Fruit fly (Drosophila melanogaster) whole organism, wandering third instar larva: ENCODE results near the gene CG11975.

Source experiments
- Abd-B ChIP-seq: fragments of >200 bp; optimal IDR thresholded peaks from 2 replicates; lab custom pipeline; 2017; ENCODE audit warnings: missing biosample characterization, missing genetic modification characterization
- CG32264 ChIP-seq: fragments of 200-800 bp; sonication (Bioruptor generic); optimal IDR thresholded peaks from 2 replicates; lab custom pipeline; 2016; ENCODE audit warnings: missing biosample characterization, missing genetic modification characterization
- CG9705 ChIP-seq: fragments of 200-800 bp; sonication (Bioruptor generic); optimal IDR thresholded peaks from 2 replicates; lab custom pipeline; 2018; ENCODE audit warnings: missing biosample characterization, mild to moderate bottlenecking, missing genetic modification characterization
- CrebA ChIP-seq: fragments of 200-800 bp; sonication (Bioruptor generic); optimal IDR thresholded peaks from 2 replicates; lab custom pipeline; 2016; ENCODE audit warnings: missing biosample characterization, mild to moderate bottlenecking, missing genetic modification characterization, borderline replicate concordance
- Dfd ChIP-seq: fragments of >200 bp; optimal IDR thresholded peaks from 2 replicates; lab custom pipeline; 2017; ENCODE audit warnings: missing biosample characterization, missing genetic modification characterization
- Dif ChIP-seq: fragments of 200-275, 200-300 bp; sonication (Bioruptor generic); optimal IDR thresholded peaks from 2 replicates; lab custom pipeline; 2018; ENCODE audit warnings: missing biosample characterization, missing genetic modification characterization; ENCODE audit not compliant: partially characterized antibody
- GATAd ChIP-seq: sonication (Bioruptor generic); optimal IDR thresholded peaks from 2 replicates; lab custom pipeline; 2016; ENCODE audit warnings: missing biosample characterization, missing genetic modification characterization
- HLH106 ChIP-seq: fragments of 200-800 bp; optimal IDR thresholded peaks from 3 replicates; lab custom pipeline; 2019; ENCODE audit warnings: missing biosample characterization, mild to moderate bottlenecking, missing genetic modification characterization, moderate library complexity
- Hnf4 ChIP-seq: fragments of 200-800 bp; sonication (Bioruptor generic); optimal IDR thresholded peaks from 2 replicates; lab custom pipeline; 2016; ENCODE audit warnings: missing biosample characterization, mild to moderate bottlenecking, missing genetic modification characterization
- Hr78 ChIP-seq: fragments of >200 bp; optimal IDR thresholded peaks from 2 replicates; lab custom pipeline; 2017; ENCODE audit warnings: missing biosample characterization, missing genetic modification characterization
- Hr83 ChIP-seq: fragments of 200-300 bp; sonication (Bioruptor generic); optimal IDR thresholded peaks from 2 replicates; lab custom pipeline; 2016; ENCODE audit warnings: missing biosample characterization, mild to moderate bottlenecking, missing genetic modification characterization, moderate library complexity; ENCODE audit not compliant: poor library complexity, severe bottlenecking
- Jra ChIP-seq: sonication (Bioruptor generic); optimal IDR thresholded peaks from 2 replicates; lab custom pipeline; 2016; ENCODE audit warnings: missing biosample characterization, missing genetic modification characterization
- Mio ChIP-seq: sonication (Bioruptor generic); optimal IDR thresholded peaks from 2 replicates; lab custom pipeline; 2016; ENCODE audit warnings: missing biosample characterization, missing genetic modification characterization
- Myc ChIP-seq: fragments of >200 bp; optimal IDR thresholded peaks from 2 replicates; lab custom pipeline; 2017
- N ChIP-seq: fragments of >200 bp; optimal IDR thresholded peaks from 2 replicates; lab custom pipeline; 2018; ENCODE audit warnings: missing biosample characterization, missing external identifiers, missing genetic modification characterization
- OdsH ChIP-seq: fragments of 200-800 bp; sonication (Bioruptor generic); optimal IDR thresholded peaks from 2 replicates; lab custom pipeline; 2016; ENCODE audit warnings: missing biosample characterization, mild to moderate bottlenecking, missing genetic modification characterization
- Rel ChIP-seq, 2 experiments: fragments of 200-800 bp; sonication (Bioruptor generic) in 1 of 2; optimal IDR thresholded peaks; 2 replicates in 1 of 2; 3 replicates in 1 of 2; lab custom pipeline; 2016 to 2019; ENCODE audit warnings: mild to moderate bottlenecking in 2 of 2, missing biosample characterization in 2 of 2, missing genetic modification characterization in 2 of 2, moderate library complexity in 1 of 2
- Sp1 ChIP-seq: fragments of 200-800 bp; sonication (Bioruptor generic); optimal IDR thresholded peaks from 3 replicates; lab custom pipeline; 2019; ENCODE audit warnings: missing biosample characterization, mild to moderate bottlenecking, missing genetic modification characterization, moderate library complexity
- Vsx2 ChIP-seq: fragments of 200-300, 225-300 bp; sonication (Bioruptor generic); optimal IDR thresholded peaks from 2 replicates; lab custom pipeline; 2018; ENCODE audit warnings: missing biosample characterization, missing genetic modification characterization; ENCODE audit not compliant: partially characterized antibody
- br ChIP-seq: fragments of 200-800 bp; sonication (Bioruptor generic); optimal IDR thresholded peaks from 2 replicates; lab custom pipeline; 2016; ENCODE audit warnings: missing biosample characterization, missing genetic modification characterization
- brk ChIP-seq: fragments of 200-800 bp; sonication (Bioruptor generic); optimal IDR thresholded peaks from 2 replicates; lab custom pipeline; 2016; ENCODE audit warnings: missing biosample characterization, mild to moderate bottlenecking, missing genetic modification characterization
- dl ChIP-seq, 2 experiments: fragments of 175-275, 200-275 bp in 1 of 2; fragments of 200-275 bp in 1 of 2; sonication (Bioruptor generic); optimal IDR thresholded peaks; lab custom pipeline; 2018; ENCODE audit warnings: mild to moderate bottlenecking in 2 of 2, missing biosample characterization in 2 of 2, missing genetic modification characterization in 2 of 2, moderate library complexity in 2 of 2; ENCODE audit not compliant: partially characterized antibody in 2 of 2, insufficient read depth in 1 of 2
- dmrt93B ChIP-seq: fragments of 200-800 bp; sonication (Bioruptor generic); optimal IDR thresholded peaks from 2 replicates; lab custom pipeline; 2018; ENCODE audit warnings: missing biosample characterization, mild to moderate bottlenecking, missing genetic modification characterization
- dsf ChIP-seq: sonication (Bioruptor generic); optimal IDR thresholded peaks from 2 replicates; lab custom pipeline; 2016; ENCODE audit warnings: missing biosample characterization, missing genetic modification characterization, borderline replicate concordance
- ey ChIP-seq: fragments of 200-800 bp; sonication (Bioruptor generic); optimal IDR thresholded peaks from 2 replicates; lab custom pipeline; 2016; ENCODE audit warnings: missing biosample characterization, missing genetic modification characterization
- foxo ChIP-seq, 2 experiments: fragments of 200-800 bp; sonication (Bioruptor generic); optimal IDR thresholded peaks; 2 replicates in 1 of 2; 3 replicates in 1 of 2; lab custom pipeline; 2016 to 2017; ENCODE audit warnings: missing biosample characterization in 2 of 2, missing genetic modification characterization in 2 of 2
- fru ChIP-seq: fragments of 200-800 bp; sonication (Bioruptor generic); optimal IDR thresholded peaks from 3 replicates; lab custom pipeline; 2016; ENCODE audit warnings: missing biosample characterization, mild to moderate bottlenecking, missing genetic modification characterization
- h ChIP-seq: fragments of 200-800 bp; sonication (Bioruptor generic); optimal IDR thresholded peaks from 3 replicates; lab custom pipeline; 2016; ENCODE audit warnings: missing biosample characterization, mild to moderate bottlenecking, missing genetic modification characterization
- jim ChIP-seq: fragments of 175-275, 200-325 bp; sonication (Bioruptor generic); optimal IDR thresholded peaks from 2 replicates; lab custom pipeline; 2016; ENCODE audit warnings: missing biosample characterization, mild to moderate bottlenecking, missing genetic modification characterization
- lola ChIP-seq: fragments of >200 bp; optimal IDR thresholded peaks from 2 replicates; lab custom pipeline; 2017; ENCODE audit warnings: missing biosample characterization, missing genetic modification characterization
- pan ChIP-seq: fragments of >200 bp; optimal IDR thresholded peaks from 2 replicates; lab custom pipeline; 2017
- psq ChIP-seq: fragments of 200-800 bp; sonication (Bioruptor generic); optimal IDR thresholded peaks from 3 replicates; lab custom pipeline; 2017; ENCODE audit warnings: missing biosample characterization, mild to moderate bottlenecking, missing genetic modification characterization, moderate library complexity
- rgr ChIP-seq: fragments of 200-800 bp; sonication (Bioruptor generic); optimal IDR thresholded peaks from 3 replicates; lab custom pipeline; 2016; ENCODE audit warnings: missing biosample characterization, mild to moderate bottlenecking, missing genetic modification characterization
- sage ChIP-seq: fragments of 200-800 bp; sonication (Bioruptor generic); optimal IDR thresholded peaks from 2 replicates; lab custom pipeline; 2016; ENCODE audit warnings: missing biosample characterization, mild to moderate bottlenecking, missing genetic modification characterization
- sv ChIP-seq: fragments of 200-800 bp; sonication (Bioruptor generic); optimal IDR thresholded peaks from 3 replicates; lab custom pipeline; 2016; ENCODE audit warnings: missing biosample characterization, missing genetic modification characterization
- tai ChIP-seq: sonication (Bioruptor generic); optimal IDR thresholded peaks from 2 replicates; lab custom pipeline; 2016; ENCODE audit warnings: missing biosample characterization, missing genetic modification characterization
- usp ChIP-seq: fragments of >200 bp; optimal IDR thresholded peaks from 2 replicates; lab custom pipeline; 2017; ENCODE audit warnings: missing biosample characterization, missing genetic modification characterization
- woc ChIP-seq: sonication (Bioruptor generic); optimal IDR thresholded peaks from 2 replicates; lab custom pipeline; 2016; ENCODE audit warnings: missing biosample characterization, mild to moderate bottlenecking, missing genetic modification characterization

Gene CG11975

dm6 chr3R:8945502-8946324 is 47.3 kb upstream of the CG11975 start:
- peak; percentile 86 for TF ChIP-seq OdsH
- TF ChIP-seq Abd-B (GFP tag; lab: Kevin White, UChicago): no peak
- TF ChIP-seq brk: peak; percentile 57
- peak; percentile 88 for TF ChIP-seq Sp1 (GFP tag; lab: Kevin White, UChicago)
- TF ChIP-seq lola (GFP tag; lab: Kevin White, UChicago): no peak
- peak; percentile 84 for TF ChIP-seq HLH106
- TF ChIP-seq CrebA (GFP tag; lab: Kevin White, UChicago): no peak
- no peak for TF ChIP-seq Dfd (GFP tag; lab: Kevin White, UChicago)
- peak; percentile 55 for TF ChIP-seq sv (GFP tag; lab: Kevin White, UChicago)
- peak; percentile 51 for TF ChIP-seq CG9705
- TF ChIP-seq br (GFP tag; lab: Kevin White, UChicago): peak; percentile 70
- no peak for TF ChIP-seq usp (GFP tag; lab: Kevin White, UChicago)
- peak; percentile 83 for TF ChIP-seq psq (GFP tag; lab: Kevin White, UChicago)
- no peak for TF ChIP-seq Hr83 (GFP tag; lab: Kevin White, UChicago)
- TF ChIP-seq foxo (GFP tag; optimal IDR thresholded peaks at IDR 0.05; lab: Kevin White, UChicago): peak in 1 of 2 experiments; percentile 86
- peak; percentile 39 for TF ChIP-seq Hnf4
- TF ChIP-seq Myc (lab: Kevin White, UChicago): no peak
- TF ChIP-seq jim (GFP tag; lab: Kevin White, UChicago): no peak
- no peak for TF ChIP-seq pan (lab: Kevin White, UChicago)
- peak; percentile 58 for TF ChIP-seq dmrt93B (GFP tag; lab: Kevin White, UChicago)
- no peak for TF ChIP-seq Jra
- TF ChIP-seq N (GFP tag; lab: Kevin White, UChicago): no peak
- TF ChIP-seq fru: peak; percentile 86
- TF ChIP-seq GATAd (GFP tag; lab: Kevin White, UChicago): no peak
- no peak for TF ChIP-seq dsf
- no peak for TF ChIP-seq dl (GFP tag; optimal IDR thresholded peaks at IDR 0.05; lab: Kevin White, UChicago; ENCODE audit: insufficient read depth in 1 of 2, partially characterized antibody in 2 of 2)
- TF ChIP-seq tai (GFP tag; lab: Kevin White, UChicago): peak; percentile 51
- no peak for TF ChIP-seq Hr78 (GFP tag; lab: Kevin White, UChicago)
- no peak for TF ChIP-seq Mio
- peak; percentile 60 for TF ChIP-seq sage (GFP tag; lab: Kevin White, UChicago)
- peak; percentile 83 for TF ChIP-seq rgr (GFP tag; lab: Kevin White, UChicago)
- peak; percentile 81 for TF ChIP-seq h (GFP tag; lab: Kevin White, UChicago)
- peak; percentile 45 for TF ChIP-seq Rel (GFP tag; optimal IDR thresholded peaks at IDR 0.05; lab: Kevin White, UChicago)
- TF ChIP-seq Rel (tag; optimal IDR thresholded peaks at IDR 0.05; lab: Kevin White, UChicago): peak; percentile 18
- TF ChIP-seq Vsx2: no peak
- peak; percentile 65 for TF ChIP-seq ey
- TF ChIP-seq Dif: no peak
- TF ChIP-seq woc (GFP tag; lab: Kevin White, UChicago): peak; percentile 71
- TF ChIP-seq CG32264 (GFP tag; lab: Kevin White, UChicago): no peak

- TF ChIP-seq CG32264 (GFP tag; lab: Kevin White, UChicago) (no peak), psq (GFP tag; lab: Kevin White, UChicago) (no peak), Rel (GFP tag; optimal IDR thresholded peaks at IDR 0.05; lab: Kevin White, UChicago) (no peak), Rel (tag; optimal IDR thresholded peaks at IDR 0.05; lab: Kevin White, UChicago) (no peak), CrebA (GFP tag; lab: Kevin White, UChicago) (no peak), GATAd (GFP tag; lab: Kevin White, UChicago) (no peak)
- TF ChIP-seq, all 38 proteins: peak for 0
These were observed 46.6 kb upstream of the CG11975 start for dm6 chr3R:8946429-8946828.
